Worm (Caenorhabditis elegans): Measurements from ENCODE around the gene ztf-18.

ce11 chrIII:937961-938360 lies 42.4 kb upstream of the ztf-18 start, which contains the start of gene fbxa-56:
- TF ChIP-seq mes-2 (tag; optimal IDR thresholded peaks at IDR 0.05; ENCODE audit: poor library complexity, severe bottlenecking) (no peak), nhr-11 (tag; optimal IDR thresholded peaks at IDR 0.05) (no peak), fkh-10 (GFP tag; optimal IDR thresholded peaks at IDR 0.05) (no peak), T20F7.1 (GFP tag; optimal IDR thresholded peaks at IDR 0.05) (no peak), T26A8.4 (GFP tag; IDR thresholded peaks at IDR 0.05) (no peak), nhr-76 (tag; optimal IDR thresholded peaks at IDR 0.05) (no peak), skn-1 (tag; optimal IDR thresholded peaks at IDR 0.05) (no peak), tag-97 (GFP tag; IDR thresholded peaks at IDR 0.05) (no peak), nhr-10 (tag; optimal IDR thresholded peaks at IDR 0.05) (no peak), daf-16 (GFP tag; optimal IDR thresholded peaks at IDR 0.05) (no peak), daf-16 (tag; optimal IDR thresholded peaks at IDR 0.05) (no peak)
